Worm (Caenorhabditis elegans) whole organism, L1 larva: Measurements from ENCODE around the gene nono-1.

Source experiments
- F16B12.6 ChIP-seq: fragments of 150-350 bp; optimal IDR thresholded peaks from 2 replicates; lab custom pipeline; 2014; ENCODE audit warnings: missing biosample characterization, missing genetic modification characterization
- Y116A8C.19 ChIP-seq: sonication (generic microtip); optimal IDR thresholded peaks from 2 replicates; lab custom pipeline; 2016; ENCODE audit warnings: missing compliant biosample characterization, missing genetic modification characterization, borderline replicate concordance
- aly-2 ChIP-seq: fragments of 150-350 bp; optimal IDR thresholded peaks from 2 replicates; lab custom pipeline; 2014; ENCODE audit warnings: missing biosample characterization, missing genetic modification characterization
- blmp-1 ChIP-seq: fragments of 150-350 bp; optimal IDR thresholded peaks from 2 replicates; lab custom pipeline; 2014; ENCODE audit warnings: missing biosample characterization, missing genetic modification characterization
- ceh-63 ChIP-seq: fragments of 200-800 bp; sonication (Bioruptor generic); optimal IDR thresholded peaks from 2 replicates; lab custom pipeline; 2018; ENCODE audit warnings: mild to moderate bottlenecking, missing genetic modification characterization, missing compliant biosample characterization
- ceh-8 ChIP-seq: fragments of 200-800 bp; sonication (Bioruptor generic); optimal IDR thresholded peaks from 2 replicates; lab custom pipeline; 2018; ENCODE audit warnings: mild to moderate bottlenecking, missing genetic modification characterization, moderate library complexity, missing compliant biosample characterization
- ceh-82 ChIP-seq, 3 experiments: fragments of 150-350 bp in 1 of 3; sonication (generic microtip) in 2 of 3; optimal IDR thresholded peaks; 2 replicates each; lab custom pipeline; 2014 to 2017; ENCODE audit warnings: missing biosample characterization in 3 of 3, missing genetic modification characterization in 3 of 3
- ceh-90 ChIP-seq: sonication (generic microtip); optimal IDR thresholded peaks from 2 replicates; lab custom pipeline; 2016; ENCODE audit warnings: missing genetic modification characterization, missing compliant biosample characterization
- dpl-1 ChIP-seq, 3 experiments: fragments of 150-350 bp in 2 of 3; sonication (generic microtip) in 1 of 3; optimal IDR thresholded peaks; 2 replicates each; lab custom pipeline; 2014 to 2017; ENCODE audit warnings: missing biosample characterization in 3 of 3, missing genetic modification characterization in 3 of 3, missing genetic modification reagents in 3 of 3
- efl-1 ChIP-seq, 4 experiments: fragments of 150-350 bp; optimal IDR thresholded peaks in 3 of 4; peaks in 1 of 4; 1 replicate in 1 of 4; 2 replicates in 3 of 4; lab custom pipeline; 2014; ENCODE audit warnings: missing biosample characterization in 2 of 4, missing genetic modification characterization in 2 of 4, missing genetic modification reagents in 2 of 4
- efl-3 ChIP-seq: fragments of 200-800 bp; sonication (Bioruptor generic); optimal IDR thresholded peaks from 2 replicates; lab custom pipeline; 2018; ENCODE audit warnings: mild to moderate bottlenecking, missing genetic modification characterization, missing compliant biosample characterization
- egl-13 ChIP-seq: sonication (generic microtip); optimal IDR thresholded peaks from 2 replicates; lab custom pipeline; 2016; ENCODE audit warnings: missing genotype, missing genetic modification reagents, missing genetic modification characterization, missing compliant biosample characterization
- elt-3 ChIP-seq, 6 experiments: fragments of 150-350 bp in 1 of 6; sonication (generic microtip); optimal IDR thresholded peaks; 2 replicates each; lab custom pipeline; 2017 to 2018; ENCODE audit warnings: missing biosample characterization in 6 of 6, missing genetic modification characterization in 6 of 6, inconsistent platforms in 1 of 6
- fkh-10 ChIP-seq: sonication (generic microtip); optimal IDR thresholded peaks from 2 replicates; lab custom pipeline; 2017; ENCODE audit warnings: missing biosample characterization, missing genetic modification reagents, missing genetic modification characterization
- grh-1 ChIP-seq: fragments of 200-800 bp; sonication (Bioruptor generic); IDR thresholded peaks from 2 replicates; pipeline ENCODE4 v1.3.6; 2022; ENCODE audit warnings: missing genetic modification reagents, missing genetic modification characterization, missing compliant biosample characterization
- hpl-2 ChIP-seq: fragments of 150-350 bp; optimal IDR thresholded peaks from 2 replicates; lab custom pipeline; 2014; ENCODE audit warnings: missing biosample characterization, missing genetic modification reagents, missing genetic modification characterization
- irx-1 ChIP-seq: sonication (generic microtip); optimal IDR thresholded peaks from 2 replicates; lab custom pipeline; 2016; ENCODE audit warnings: missing genetic modification characterization, missing compliant biosample characterization
- isw-1 ChIP-seq: fragments of 200-800 bp; sonication (Bioruptor generic); IDR thresholded peaks from 2 replicates; pipeline ENCODE4 v1.3.6; 2022; ENCODE audit warnings: missing genetic modification characterization, missing compliant biosample characterization
- lin-13 ChIP-seq: fragments of 150-350 bp; optimal IDR thresholded peaks from 2 replicates; lab custom pipeline; 2014; ENCODE audit warnings: missing biosample characterization, missing genetic modification reagents, missing genetic modification characterization
- lin-14 ChIP-seq: fragments of 200-800 bp; sonication (Bioruptor generic); optimal IDR thresholded peaks from 2 replicates; lab custom pipeline; 2018; ENCODE audit warnings: mild to moderate bottlenecking, missing genetic modification characterization, moderate library complexity, missing compliant biosample characterization
- lin-35 ChIP-seq, 2 experiments: fragments of 150-350 bp; optimal IDR thresholded peaks; 2 replicates each; lab custom pipeline; 2014; ENCODE audit warnings: missing biosample characterization in 2 of 2, missing genetic modification characterization in 2 of 2, missing genetic modification reagents in 2 of 2
- lsy-2 ChIP-seq, 2 experiments: fragments of 150-350 bp; optimal IDR thresholded peaks; 2 replicates each; lab custom pipeline; 2014; ENCODE audit warnings: missing biosample characterization in 2 of 2, missing genetic modification characterization in 2 of 2
- mdl-1 ChIP-seq, 2 experiments: fragments of 150-350 bp; optimal IDR thresholded peaks; 2 replicates each; lab custom pipeline; 2014 to 2017; ENCODE audit warnings: missing biosample characterization in 2 of 2, missing genetic modification characterization in 2 of 2, inconsistent platforms in 1 of 2
- mef-2 ChIP-seq: fragments of 150-350 bp; optimal IDR thresholded peaks from 2 replicates; lab custom pipeline; 2014; ENCODE audit warnings: missing biosample characterization, missing genetic modification characterization
- mep-1 ChIP-seq: fragments of 150-350 bp; optimal IDR thresholded peaks from 2 replicates; lab custom pipeline; 2014; ENCODE audit warnings: missing biosample characterization, missing genetic modification characterization
- nhr-11 ChIP-seq: fragments of 150-350 bp; optimal IDR thresholded peaks from 2 replicates; lab custom pipeline; 2014; ENCODE audit warnings: missing biosample characterization, missing genetic modification characterization
- nhr-19 ChIP-seq: fragments of 200-800 bp; sonication (Bioruptor generic); conservative IDR thresholded peaks from 2 replicates; pipeline ENCODE4 v1.3.6; 2022; ENCODE audit warnings: missing genetic modification characterization, missing compliant biosample characterization
- nhr-20 ChIP-seq: sonication (generic microtip); optimal IDR thresholded peaks from 2 replicates; lab custom pipeline; 2016; ENCODE audit warnings: mild to moderate bottlenecking, missing genetic modification characterization, missing compliant biosample characterization
- nhr-237 ChIP-seq: fragments of 150-350 bp; optimal IDR thresholded peaks from 2 replicates; lab custom pipeline; 2014; ENCODE audit warnings: missing biosample characterization, missing genetic modification characterization
- nhr-47 ChIP-seq: sonication (generic microtip); optimal IDR thresholded peaks from 2 replicates; lab custom pipeline; 2016; ENCODE audit warnings: mild to moderate bottlenecking, missing genetic modification characterization, moderate library complexity, missing compliant biosample characterization
- nhr-71 ChIP-seq: sonication (generic microtip); optimal IDR thresholded peaks from 2 replicates; lab custom pipeline; 2016; ENCODE audit warnings: mild to moderate bottlenecking, missing genetic modification characterization, moderate library complexity, missing compliant biosample characterization
- nhr-76 ChIP-seq: sonication (generic microtip); optimal IDR thresholded peaks from 2 replicates; lab custom pipeline; 2017; ENCODE audit warnings: missing biosample characterization, missing genetic modification characterization
- nhr-84 ChIP-seq: sonication (generic microtip); optimal IDR thresholded peaks from 2 replicates; lab custom pipeline; 2017; ENCODE audit warnings: missing biosample characterization, missing genetic modification characterization
- nhr-85 ChIP-seq: sonication (generic microtip); peaks from one replicate; lab custom pipeline; 2016; ENCODE audit warnings: missing genetic modification characterization, inconsistent platforms, missing compliant biosample characterization
- nhr-90 ChIP-seq: sonication (generic microtip); optimal IDR thresholded peaks from 2 replicates; lab custom pipeline; 2016; ENCODE audit warnings: mild to moderate bottlenecking, missing genetic modification characterization, missing compliant biosample characterization; ENCODE audit not compliant: poor library complexity
- pqm-1 ChIP-seq: sonication (generic microtip); optimal IDR thresholded peaks from 3 replicates; lab custom pipeline; 2017; ENCODE audit warnings: missing biosample characterization, missing genetic modification characterization
- rnt-1 ChIP-seq: sonication (generic microtip); optimal IDR thresholded peaks from 2 replicates; lab custom pipeline; 2016; ENCODE audit warnings: mild to moderate bottlenecking, missing genetic modification characterization, moderate library complexity, missing compliant biosample characterization
- snpc-4 ChIP-seq: fragments of 150-350 bp; optimal IDR thresholded peaks from 2 replicates; lab custom pipeline; 2014; ENCODE audit warnings: missing biosample characterization, missing genetic modification characterization
- snu-23 ChIP-seq: sonication (generic microtip); optimal IDR thresholded peaks from 2 replicates; lab custom pipeline; 2016; ENCODE audit warnings: missing genetic modification characterization, missing compliant biosample characterization
- sptf-1 ChIP-seq: fragments of 150-350 bp; optimal IDR thresholded peaks from 2 replicates; lab custom pipeline; 2014; ENCODE audit warnings: missing biosample characterization, missing genetic modification characterization
- tbx-2 ChIP-seq: sonication (generic microtip); optimal IDR thresholded peaks from 2 replicates; lab custom pipeline; 2016; ENCODE audit warnings: missing genetic modification characterization, missing compliant biosample characterization
- unc-30 ChIP-seq: sonication (generic microtip); optimal IDR thresholded peaks from 2 replicates; lab custom pipeline; 2017; ENCODE audit warnings: missing biosample characterization, missing genetic modification characterization
- unc-86 ChIP-seq: sonication (generic microtip); optimal IDR thresholded peaks from 2 replicates; lab custom pipeline; 2016; ENCODE audit warnings: missing genetic modification characterization, missing compliant biosample characterization
- xbp-1 ChIP-seq: sonication (generic microtip); optimal IDR thresholded peaks from 2 replicates; lab custom pipeline; 2016; ENCODE audit warnings: missing genetic modification characterization, missing compliant biosample characterization
- ztf-4 ChIP-seq: fragments of 150-350 bp; optimal IDR thresholded peaks from 2 replicates; lab custom pipeline; 2014; ENCODE audit warnings: missing biosample characterization, missing genetic modification characterization

nono-1 gene

ce11 chrIII:5922236-5922635 lies 35.8 kb downstream of the nono-1 start (continued):
- no peak for TF ChIP-seq irx-1 (tag; lab: Kevin White, UChicago)
- no peak for TF ChIP-seq dpl-1 (GFP tag; optimal IDR thresholded peaks at IDR 0.05; lab: Kevin White, UChicago)
- TF ChIP-seq lsy-2 (tag; optimal IDR thresholded peaks at IDR 0.05; lab: Kevin White, UChicago) = no peak
- TF ChIP-seq isw-1 = no peak
- TF ChIP-seq nhr-85 (tag; lab: Kevin White, UChicago) = peak; percentile 89
- TF ChIP-seq lin-13 (GFP tag; lab: Kevin White, UChicago) = no peak

ce11 chrIII:5921067-5921678 lies 36.9 kb downstream of the nono-1 start:
- TF ChIP-seq dpl-1 (GFP tag; optimal IDR thresholded peaks at IDR 0.05; lab: Kevin White, UChicago) (peak in 1 of 3 experiments; percentile 0), efl-1 (optimal IDR thresholded peaks at IDR 0.05; lab: Kevin White, UChicago) (no peak), efl-1 (GFP tag; optimal IDR thresholded peaks at IDR 0.05 in 1 of 2; lab: Kevin White, UChicago) (peak in 1 of 2 experiments; percentile 92), mdl-1 (tag; optimal IDR thresholded peaks at IDR 0.05; lab: Kevin White, UChicago) (peak in 1 of 2 experiments; percentile 67), ceh-8 (no peak), nhr-47 (peak; percentile 44), elt-3 (tag; optimal IDR thresholded peaks at IDR 0.05; lab: Kevin White, UChicago) (peak; percentile 42 to 96 (median 93)), ztf-4 (tag; lab: Kevin White, UChicago) (peak; percentile 7), blmp-1 (peak; percentile 59), irx-1 (tag; lab: Kevin White, UChicago) (no peak), snpc-4 (no peak), efl-3 (GFP tag; lab: Kevin White, UChicago) (no peak), nhr-85 (tag; lab: Kevin White, UChicago) (peak; percentile 92), nhr-19 (GFP tag; lab: Robert Waterston, UW) (peak; percentile 54), egl-13 (tag; lab: Kevin White, UChicago) (no peak), lin-14 (GFP tag; lab: Kevin White, UChicago) (peak; percentile 66), F16B12.6 (tag; lab: Kevin White, UChicago) (no peak), grh-1 (GFP tag; lab: Robert Waterston, UW) (peak; percentile 81), lin-35 (GFP tag; optimal IDR thresholded peaks at IDR 0.05; lab: Kevin White, UChicago) (peak in 1 of 2 experiments; percentile 48), nhr-71 (tag; lab: Kevin White, UChicago) (peak; percentile 76), hpl-2 (GFP tag; lab: Kevin White, UChicago) (no peak), lsy-2 (tag; optimal IDR thresholded peaks at IDR 0.05; lab: Kevin White, UChicago) (no peak), fkh-10 (GFP tag; lab: Kevin White, UChicago) (no peak), nhr-20 (tag; lab: Kevin White, UChicago) (peak; percentile 69), nhr-76 (no peak), nhr-90 (tag; lab: Kevin White, UChicago) (peak; percentile 63), tbx-2 (tag; lab: Kevin White, UChicago) (peak; percentile 30), snu-23 (peak; percentile 65)

- peak; percentile 7 for TF ChIP-seq lin-13 (GFP tag; lab: Kevin White, UChicago)
- TF ChIP-seq efl-1 (optimal IDR thresholded peaks at IDR 0.05; lab: Kevin White, UChicago) = peak in 1 of 2 experiments; percentile 17
- TF ChIP-seq efl-1 (GFP tag; optimal IDR thresholded peaks at IDR 0.05 in 1 of 2; lab: Kevin White, UChicago) = peak in 1 of 2 experiments; percentile 93
- TF ChIP-seq nhr-11 (tag; lab: Kevin White, UChicago) = no peak
- TF ChIP-seq rnt-1 = no peak
- peak in 5 of 6 experiments; percentile 83 to 96 (median 93) for TF ChIP-seq elt-3 (tag; optimal IDR thresholded peaks at IDR 0.05; lab: Kevin White, UChicago)
- TF ChIP-seq mep-1 (tag; lab: Kevin White, UChicago) = peak; percentile 48
- peak; percentile 86 for TF ChIP-seq lin-14 (GFP tag; lab: Kevin White, UChicago)
- no peak for TF ChIP-seq pqm-1 (tag; lab: Kevin White, UChicago)
- TF ChIP-seq nhr-237 (tag; lab: Kevin White, UChicago) = no peak
- TF ChIP-seq nhr-71 (tag; lab: Kevin White, UChicago) = peak; percentile 89
- no peak for TF ChIP-seq ceh-82 (tag; optimal IDR thresholded peaks at IDR 0.05; lab: Kevin White, UChicago)
- peak; percentile 45 for TF ChIP-seq xbp-1 (tag; lab: Kevin White, UChicago)
- TF ChIP-seq unc-30 = no peak
- TF ChIP-seq ceh-90 (tag; lab: Kevin White, UChicago) = no peak
- TF ChIP-seq aly-2 (tag; lab: Kevin White, UChicago) = no peak
- TF ChIP-seq nhr-85 (tag; lab: Kevin White, UChicago) = peak; percentile 96
- no peak for TF ChIP-seq mef-2 (tag; lab: Kevin White, UChicago)
- TF ChIP-seq ceh-63 (GFP tag; lab: Kevin White, UChicago) = no peak
- TF ChIP-seq grh-1 (GFP tag; lab: Robert Waterston, UW) = peak; percentile 71
- peak; percentile 91 for TF ChIP-seq nhr-20 (tag; lab: Kevin White, UChicago)
- no peak for TF ChIP-seq nhr-76
- peak; percentile 37 for TF ChIP-seq lsy-2 (tag; optimal IDR thresholded peaks at IDR 0.05; lab: Kevin White, UChicago)
- TF ChIP-seq nhr-84 (tag; lab: Kevin White, UChicago) = no peak
- TF ChIP-seq ztf-4 (tag; lab: Kevin White, UChicago) = peak; percentile 39
- TF ChIP-seq Y116A8C.19 (tag; lab: Kevin White, UChicago) = no peak
- TF ChIP-seq sptf-1 (tag; lab: Kevin White, UChicago) = no peak
- TF ChIP-seq unc-86 (tag; lab: Kevin White, UChicago) = no peak
Measured at ce11 chrIII:5919799-5920387, 38.2 kb downstream of the nono-1 start, which contains the start of the genes tdo-2 and C28H8.2. tdo-2 (minus strand) TSS chrIII:5919955. C28H8.2 (plus strand) TSS chrIII:5920322.
